Worm (Caenorhabditis elegans) whole organism, L3 larva: ENCODE measurements around the gene srgp-1.

ENCODE experiments used
- R02D3.7 ChIP-seq: fragments of 150-350 bp; optimal IDR thresholded peaks from 2 replicates; lab custom pipeline; 2014; ENCODE audit warnings: missing biosample characterization, missing genetic modification characterization
- ZK546.5 ChIP-seq: sonication (generic microtip); optimal IDR thresholded peaks from 2 replicates; lab custom pipeline; 2017; ENCODE audit warnings: missing biosample characterization, missing genetic modification characterization
- aly-2 ChIP-seq: fragments of 150-350 bp; optimal IDR thresholded peaks from 2 replicates; lab custom pipeline; 2014; ENCODE audit warnings: missing biosample characterization, missing genetic modification characterization
- ama-1 ChIP-seq: fragments of 150-350 bp; optimal IDR thresholded peaks from 2 replicates; lab custom pipeline; 2018
- ceh-28 ChIP-seq: fragments of 150-350 bp; optimal IDR thresholded peaks from 2 replicates; lab custom pipeline; 2014; ENCODE audit warnings: missing biosample characterization, missing genetic modification reagents, missing genetic modification characterization
- ceh-82 ChIP-seq: fragments of 150-350 bp; optimal IDR thresholded peaks from 2 replicates; lab custom pipeline; 2014; ENCODE audit warnings: missing biosample characterization, missing genetic modification characterization
- ceh-9 ChIP-seq: sonication (generic microtip); optimal IDR thresholded peaks from 2 replicates; lab custom pipeline; 2018; ENCODE audit warnings: missing biosample characterization, missing genetic modification characterization
- daf-12 ChIP-seq: fragments of 150-350 bp; optimal IDR thresholded peaks from 2 replicates; lab custom pipeline; 2014; ENCODE audit warnings: missing biosample characterization, missing genetic modification reagents, missing genetic modification characterization
- egl-27 ChIP-seq: sonication (generic microtip); optimal IDR thresholded peaks from 4 replicates; lab custom pipeline; 2017; ENCODE audit warnings: missing biosample characterization, missing genetic modification reagents, missing genetic modification characterization
- egl-5 ChIP-seq: fragments of 150-350 bp; optimal IDR thresholded peaks from 2 replicates; lab custom pipeline; 2017; ENCODE audit warnings: missing biosample characterization, missing genetic modification reagents, missing genetic modification characterization, inconsistent platforms
- elt-1 ChIP-seq: fragments of 150-350 bp; optimal IDR thresholded peaks from 2 replicates; lab custom pipeline; 2014; ENCODE audit warnings: missing biosample characterization, missing genetic modification characterization
- elt-2 ChIP-seq: sonication (generic microtip); optimal IDR thresholded peaks from 2 replicates; lab custom pipeline; 2016; ENCODE audit warnings: missing genetic modification reagents, mild to moderate bottlenecking, missing genetic modification characterization, missing compliant biosample characterization
- elt-3 ChIP-seq, 3 experiments: fragments of 150-350 bp in 1 of 3; sonication (generic microtip) in 2 of 3; optimal IDR thresholded peaks; 2 replicates in 2 of 3; 4 replicates in 1 of 3; lab custom pipeline; 2014 to 2017; ENCODE audit warnings: missing biosample characterization in 3 of 3, missing genetic modification characterization in 3 of 3
- eor-1 ChIP-seq, 2 experiments: fragments of 150-350 bp; optimal IDR thresholded peaks; 2 replicates each; lab custom pipeline; 2014 to 2018; ENCODE audit warnings: missing biosample characterization in 2 of 2, missing genetic modification characterization in 2 of 2
- fkh-10 ChIP-seq: sonication (generic microtip); optimal IDR thresholded peaks from 2 replicates; lab custom pipeline; 2017; ENCODE audit warnings: missing biosample characterization, missing genetic modification reagents, missing genetic modification characterization
- fkh-2 ChIP-seq: fragments of 150-350 bp; optimal IDR thresholded peaks from 2 replicates; lab custom pipeline; 2014; ENCODE audit warnings: missing biosample characterization, missing genetic modification reagents, missing genetic modification characterization
- fos-1 ChIP-seq: fragments of 150-350 bp; optimal IDR thresholded peaks from 2 replicates; lab custom pipeline; 2014; ENCODE audit warnings: missing biosample characterization, missing genetic modification characterization
- hmg-11 ChIP-seq: sonication (generic microtip); optimal IDR thresholded peaks from 2 replicates; lab custom pipeline; 2016; ENCODE audit warnings: missing genetic modification characterization, missing compliant biosample characterization
- jun-1 ChIP-seq: fragments of 150-350 bp; optimal IDR thresholded peaks from 2 replicates; lab custom pipeline; 2014; ENCODE audit warnings: missing biosample characterization, missing genetic modification reagents, missing genetic modification characterization
- lin-15B ChIP-seq: fragments of 150-350 bp; optimal IDR thresholded peaks from 2 replicates; lab custom pipeline; 2014; ENCODE audit warnings: missing biosample characterization, missing genetic modification characterization
- lin-39 ChIP-seq: fragments of 150-350 bp; optimal IDR thresholded peaks from 2 replicates; lab custom pipeline; 2018; ENCODE audit warnings: missing biosample characterization, missing genetic modification reagents, missing genetic modification characterization
- lsy-12 ChIP-seq: sonication (generic microtip); optimal IDR thresholded peaks from 2 replicates; lab custom pipeline; 2016; ENCODE audit warnings: mild to moderate bottlenecking, missing genetic modification characterization, missing compliant biosample characterization
- mdl-1 ChIP-seq: fragments of 150-350 bp; optimal IDR thresholded peaks from 2 replicates; lab custom pipeline; 2014; ENCODE audit warnings: missing biosample characterization, missing genetic modification characterization
- mml-1 ChIP-seq: fragments of 150-350 bp; sonication (generic microtip); optimal IDR thresholded peaks from 3 replicates; lab custom pipeline; 2014; ENCODE audit warnings: missing biosample characterization, missing genetic modification characterization
- nfya-1 ChIP-seq: sonication (generic microtip); optimal IDR thresholded peaks from 2 replicates; lab custom pipeline; 2017; ENCODE audit warnings: missing genetic modification characterization, mild to moderate bottlenecking, missing compliant biosample characterization, antibody characterized with exemption, moderate library complexity; ENCODE audit not compliant: insufficient read depth
- nhr-11 ChIP-seq: fragments of 150-350 bp; optimal IDR thresholded peaks from 2 replicates; lab custom pipeline; 2014; ENCODE audit warnings: missing biosample characterization, missing genetic modification characterization
- nhr-12 ChIP-seq: fragments of 150-350 bp; optimal IDR thresholded peaks from 2 replicates; lab custom pipeline; 2014; ENCODE audit warnings: missing biosample characterization, missing genetic modification characterization
- nhr-23 ChIP-seq: fragments of 150-350 bp; optimal IDR thresholded peaks from 2 replicates; lab custom pipeline; 2014; ENCODE audit warnings: missing biosample characterization, missing genetic modification reagents, missing genetic modification characterization
- nhr-237 ChIP-seq: fragments of 150-350 bp; optimal IDR thresholded peaks from 2 replicates; lab custom pipeline; 2014; ENCODE audit warnings: missing biosample characterization, missing genetic modification characterization
- nhr-25 ChIP-seq: sonication (generic microtip); optimal IDR thresholded peaks from 2 replicates; lab custom pipeline; 2017; ENCODE audit warnings: missing biosample characterization, missing genetic modification characterization
- nhr-28 ChIP-seq: fragments of 150-350 bp; optimal IDR thresholded peaks from 2 replicates; lab custom pipeline; 2014; ENCODE audit warnings: missing biosample characterization, missing genetic modification characterization
- nhr-43 ChIP-seq: sonication (generic microtip); optimal IDR thresholded peaks from 2 replicates; lab custom pipeline; 2016; ENCODE audit warnings: mild to moderate bottlenecking, missing genetic modification characterization, missing compliant biosample characterization; ENCODE audit not compliant: poor library complexity, severe bottlenecking
- nhr-67 ChIP-seq: fragments of 150-350 bp; optimal IDR thresholded peaks from 2 replicates; lab custom pipeline; 2014; ENCODE audit warnings: missing biosample characterization, missing genetic modification characterization
- nhr-77 ChIP-seq: fragments of 150-350 bp; optimal IDR thresholded peaks from 2 replicates; lab custom pipeline; 2014; ENCODE audit warnings: missing biosample characterization, missing genetic modification characterization
- pqm-1 ChIP-seq: fragments of 150-350 bp; optimal IDR thresholded peaks from 2 replicates; lab custom pipeline; 2017; ENCODE audit warnings: missing biosample characterization, missing genetic modification characterization, inconsistent platforms
- sea-2 ChIP-seq: fragments of 150-350 bp; sonication (generic microtip); optimal IDR thresholded peaks from 4 replicates; lab custom pipeline; 2014; ENCODE audit warnings: missing biosample characterization, missing genetic modification reagents, missing genetic modification characterization
- skn-1 ChIP-seq: fragments of 150-350 bp; optimal IDR thresholded peaks from 2 replicates; lab custom pipeline; 2014; ENCODE audit warnings: missing biosample characterization, missing genetic modification characterization
- snpc-4 ChIP-seq: fragments of 150-350 bp; optimal IDR thresholded peaks from 2 replicates; lab custom pipeline; 2014; ENCODE audit warnings: missing biosample characterization, missing genetic modification characterization
- tbx-2 ChIP-seq: sonication (generic microtip); optimal IDR thresholded peaks from 2 replicates; lab custom pipeline; 2016; ENCODE audit warnings: mild to moderate bottlenecking, missing genetic modification characterization, missing compliant biosample characterization
- unc-39 ChIP-seq: sonication (generic microtip); optimal IDR thresholded peaks from 4 replicates; lab custom pipeline; 2017; ENCODE audit warnings: missing biosample characterization, missing genetic modification characterization
- unc-62 ChIP-seq: fragments of 150-350 bp; sonication (generic microtip); optimal IDR thresholded peaks from 4 replicates; lab custom pipeline; 2014; ENCODE audit warnings: missing biosample characterization, missing genetic modification reagents, missing genetic modification characterization
- zag-1 ChIP-seq: fragments of 150-350 bp; optimal IDR thresholded peaks from 2 replicates; lab custom pipeline; 2014; ENCODE audit warnings: missing biosample characterization, missing genetic modification characterization
- ztf-4 ChIP-seq: fragments of 150-350 bp; optimal IDR thresholded peaks from 2 replicates; lab custom pipeline; 2014; ENCODE audit warnings: missing biosample characterization, missing genetic modification characterization

Gene srgp-1

DNA sequence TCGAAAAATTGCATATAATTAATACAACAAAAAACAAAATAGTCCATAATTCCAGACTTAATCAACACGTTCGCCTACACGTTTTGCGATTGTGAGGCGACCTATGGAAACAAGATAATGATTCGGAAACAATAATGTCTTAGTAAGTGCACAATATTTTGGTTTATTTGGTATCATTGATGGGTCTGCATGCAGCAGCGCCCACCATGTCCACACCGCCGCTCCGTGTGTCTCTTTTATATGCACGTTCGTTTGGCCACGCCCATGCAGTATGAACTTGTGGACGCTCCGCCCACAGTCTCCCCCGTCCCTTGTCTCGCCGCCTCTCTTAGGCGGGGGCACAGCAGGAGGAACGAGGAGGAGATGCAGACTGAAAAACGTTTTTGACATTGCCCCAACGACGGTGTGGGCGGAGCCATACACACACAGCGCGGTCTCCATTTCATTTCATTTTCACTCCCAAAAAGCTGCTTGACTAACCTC lies 23.9 kb downstream of the srgp-1 start, which contains the start of gene mig-38:
mig-38 (plus strand) TSS at position 54 of the 483 bp plus-strand sequence.
- TF ChIP-seq skn-1 (no peak), lin-39 (tag; lab: Kevin White, UChicago) (peak; percentile 54), jun-1 (tag; lab: Kevin White, UChicago) (peak; percentile 17), elt-2 (tag; lab: Kevin White, UChicago) (peak; percentile 56), fkh-10 (GFP tag; lab: Kevin White, UChicago) (no peak), ama-1 (lab: Kevin White, UChicago) (peak; percentile 96), nhr-43 (tag; lab: Kevin White, UChicago) (peak; percentile 69), hmg-11 (tag; lab: Kevin White, UChicago) (peak; percentile 66), fos-1 (tag; lab: Kevin White, UChicago) (no peak), snpc-4 (tag; lab: Kevin White, UChicago) (peak; percentile 14), ztf-4 (peak; percentile 27), daf-12 (no peak), lin-15B (peak; percentile 39), nfya-1 (tag; lab: Kevin White, UChicago) (peak; percentile 81), egl-5 (tag; lab: Kevin White, UChicago) (peak; percentile 24), pqm-1 (tag; lab: Kevin White, UChicago) (peak; percentile 32), nhr-25 (tag; lab: Kevin White, UChicago) (peak; percentile 57), lsy-12 (tag; lab: Kevin White, UChicago) (peak; percentile 50), mml-1 (tag; lab: Kevin White, UChicago) (no peak), ZK546.5 (tag; lab: Kevin White, UChicago) (no peak), aly-2 (tag; lab: Kevin White, UChicago) (no peak)

DNA sequence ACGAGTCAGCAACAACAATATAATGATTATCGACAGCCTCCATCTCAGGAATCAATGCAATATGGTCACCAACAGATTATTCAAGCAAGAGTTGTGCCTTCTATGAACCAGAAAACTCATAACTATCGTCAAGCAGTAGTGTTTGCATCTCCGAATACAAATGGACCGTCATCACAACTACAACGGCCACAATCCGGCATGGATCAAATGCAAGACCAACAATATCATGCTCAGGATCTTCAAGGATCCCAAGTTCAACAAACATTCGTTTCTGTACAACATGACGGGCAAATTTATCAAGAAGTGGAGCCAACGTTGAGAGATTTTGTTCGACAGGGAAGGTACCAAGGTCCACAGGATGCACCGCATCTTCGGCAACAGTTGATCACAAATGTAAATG lies 26.8 kb downstream of the srgp-1 start:
- TF ChIP-seq skn-1 = no peak
- no peak for TF ChIP-seq nhr-23 (tag; lab: Kevin White, UChicago)
- TF ChIP-seq, all 47 proteins: peak for 0

DNA sequence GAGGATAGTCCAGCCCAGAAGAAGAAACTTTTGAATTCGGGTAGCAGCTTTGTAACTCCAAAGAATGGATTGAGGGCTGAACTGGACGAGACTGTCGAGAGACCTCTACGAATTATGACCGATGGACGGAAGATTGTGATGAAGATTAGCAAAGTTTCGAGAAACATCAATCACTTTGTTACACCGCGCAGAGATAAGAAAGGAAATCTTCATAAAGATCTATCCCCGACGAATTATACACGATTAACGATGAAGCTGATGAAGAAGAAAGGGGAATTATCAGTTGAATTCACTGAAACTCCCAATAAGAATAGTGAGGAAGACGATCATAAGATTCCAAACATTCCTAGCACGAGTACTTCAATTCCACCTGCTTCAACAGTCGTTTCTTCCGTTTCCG lies 29.4 kb downstream of the srgp-1 start:
- TF ChIP-seq fkh-2 (tag; lab: Kevin White, UChicago) (no peak), nhr-11 (no peak), jun-1 (tag; lab: Kevin White, UChicago) (no peak), ceh-28 (tag; lab: Kevin White, UChicago) (no peak), lsy-12 (tag; lab: Kevin White, UChicago) (no peak), nhr-43 (tag; lab: Kevin White, UChicago) (no peak), nhr-237 (no peak), elt-1 (peak; percentile 89)

DNA sequence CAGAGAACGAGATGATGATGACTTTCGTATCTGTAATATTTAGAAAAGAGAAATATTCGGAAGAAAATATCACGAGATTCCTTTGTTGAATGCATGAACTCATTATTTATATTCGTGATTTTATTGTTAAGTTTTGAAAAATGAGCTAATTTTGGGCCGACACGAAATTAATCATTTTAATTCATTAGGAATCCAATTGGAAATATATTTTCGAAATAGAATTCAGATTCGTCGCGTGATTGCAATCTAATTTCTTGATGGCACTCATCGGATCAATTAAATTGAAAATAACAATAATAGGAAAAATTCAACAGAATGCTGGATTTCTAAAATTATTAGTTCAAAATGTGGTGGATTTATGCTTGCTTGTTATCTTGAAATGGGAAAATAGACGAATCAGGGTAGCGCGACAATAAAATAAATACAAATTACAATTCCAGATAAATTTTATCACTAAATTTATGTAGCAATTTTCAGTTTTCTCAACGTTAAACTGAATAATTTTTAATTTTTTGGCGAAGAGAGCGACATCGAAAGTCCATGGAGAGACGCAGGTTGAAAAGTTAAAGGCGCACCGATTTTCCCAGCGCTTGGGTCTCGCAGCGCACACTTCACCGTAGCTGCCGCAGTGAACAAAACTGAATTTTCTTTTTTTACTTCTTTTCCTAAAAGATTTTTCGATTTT lies 31.6 kb downstream of the srgp-1 start:
- TF ChIP-seq zag-1 = no peak
- TF ChIP-seq ztf-4 = peak; percentile 14
- TF ChIP-seq daf-12 = no peak
- TF ChIP-seq aly-2 (tag; lab: Kevin White, UChicago) = peak; percentile 81
- TF ChIP-seq eor-1 (tag; optimal IDR thresholded peaks at IDR 0.05; lab: Kevin White, UChicago) = no peak
- TF ChIP-seq pqm-1 (tag; lab: Kevin White, UChicago) = peak; percentile 43
- TF ChIP-seq ama-1 (lab: Kevin White, UChicago) = peak; percentile 57
- peak; percentile 75 for TF ChIP-seq lin-15B
- no peak for TF ChIP-seq unc-39 (tag; lab: Kevin White, UChicago)
- TF ChIP-seq nhr-43 (tag; lab: Kevin White, UChicago) = peak; percentile 67
- no peak for TF ChIP-seq ZK546.5 (tag; lab: Kevin White, UChicago)
- no peak for TF ChIP-seq jun-1 (tag; lab: Kevin White, UChicago)
- TF ChIP-seq elt-3 (tag; optimal IDR thresholded peaks at IDR 0.05; lab: Kevin White, UChicago) = no peak
- no peak for TF ChIP-seq ceh-82 (tag; lab: Kevin White, UChicago)
- TF ChIP-seq nhr-28 = no peak
- TF ChIP-seq ceh-9 (tag; lab: Kevin White, UChicago) = no peak
- TF ChIP-seq sea-2 (GFP tag; lab: Kevin White, UChicago) = no peak
- TF ChIP-seq nhr-237 = no peak
- TF ChIP-seq unc-62 (GFP tag; lab: Kevin White, UChicago) = no peak
- TF ChIP-seq skn-1 = no peak
- peak; percentile 74 for TF ChIP-seq lin-39 (tag; lab: Kevin White, UChicago)
- TF ChIP-seq R02D3.7 (tag; lab: Kevin White, UChicago) = peak; percentile 28
- TF ChIP-seq egl-27 (tag; lab: Kevin White, UChicago) = no peak
- peak; percentile 35 for TF ChIP-seq nhr-25 (tag; lab: Kevin White, UChicago)
- TF ChIP-seq nhr-12 (tag; lab: Kevin White, UChicago) = no peak
- TF ChIP-seq tbx-2 (tag; lab: Kevin White, UChicago) = no peak
- TF ChIP-seq elt-2 (tag; lab: Kevin White, UChicago) = peak; percentile 26
- TF ChIP-seq mdl-1 (tag; lab: Kevin White, UChicago) = no peak
- no peak for TF ChIP-seq fkh-10 (GFP tag; lab: Kevin White, UChicago)
- peak; percentile 90 for TF ChIP-seq hmg-11 (tag; lab: Kevin White, UChicago)
- TF ChIP-seq ceh-28 (tag; lab: Kevin White, UChicago) = no peak
- peak; percentile 12 for TF ChIP-seq nhr-77
- TF ChIP-seq nhr-67 (tag; lab: Kevin White, UChicago) = no peak
- no peak for TF ChIP-seq elt-1
